Fruit fly (Drosophila melanogaster): Measurements from ENCODE around the gene OS9.

dm6 chr2L:19958520-19959161 is 7.7 kb downstream of the OS9 start, which contains the start of gene COX4:
- TF ChIP-seq Clk (GFP tag; optimal IDR thresholded peaks at IDR 0.05) (no peak), CG1620 (GFP tag; optimal IDR thresholded peaks at IDR 0.05) (no peak), bab1 (GFP tag; optimal IDR thresholded peaks at IDR 0.05) (peak; percentile 20), ovo (GFP tag; optimal IDR thresholded peaks at IDR 0.05) (peak; percentile 48), CG7045 (GFP tag; optimal IDR thresholded peaks at IDR 0.05) (no peak)
